Worm (Caenorhabditis elegans): ENCODE measurements around the gene cnep-1.

DNA sequence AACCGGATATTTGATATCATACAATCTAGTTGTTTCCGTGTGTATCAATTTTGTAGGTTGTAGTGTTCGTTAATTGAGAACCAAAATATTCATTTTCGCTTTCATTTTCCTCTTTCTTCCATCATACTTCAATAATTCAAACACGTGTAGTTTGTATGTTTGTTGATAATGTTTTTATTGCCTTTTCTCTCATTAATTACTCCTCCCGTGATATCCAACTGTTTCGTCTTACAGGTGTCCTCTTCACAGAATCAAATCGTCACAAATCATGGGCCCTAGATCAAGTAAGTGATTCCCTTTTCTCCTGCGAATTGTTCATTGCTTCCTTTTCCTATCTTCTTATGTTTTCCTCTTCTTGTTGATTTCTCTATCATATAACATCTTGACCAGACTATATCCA, 28.8 kb downstream of the cnep-1 start, which contains the start of gene nhr-21:
- TF ChIP-seq elt-3 (tag; optimal IDR thresholded peaks at IDR 0.05) (no peak), dmd-4 (tag; optimal IDR thresholded peaks at IDR 0.05) (no peak), zag-1 (tag; optimal IDR thresholded peaks at IDR 0.05) (no peak), lin-39 (tag; optimal IDR thresholded peaks at IDR 0.05) (no peak)
